In genomic region chrIV:6645867-6646655, ce11 we compare ENCODE assay signal across 1 worm cellular context.
TF ChIP-seq lines count a peak whose summit lies in the region.

Gene hil-7 (plus strand): TSS chrIV:6646312.

TF ChIP-seq in whole organism, L1 larva, 84 proteins besides CTCF, POLR2A, EP300 and RAD21 (continued from another document):
- TF ChIP-seq ces-1 (GFP tag; optimal IDR thresholded peaks at IDR 0.05; lab: Kevin White, UChicago) (no peak), snpc-4 (tag; optimal IDR thresholded peaks at IDR 0.05; lab: Kevin White, UChicago) (peak; percentile 69), F16B12.6 (tag; optimal IDR thresholded peaks at IDR 0.05; lab: Kevin White, UChicago) (no peak), fos-1 (tag; optimal IDR thresholded peaks at IDR 0.05; lab: Kevin White, UChicago) (peak; percentile 1), unc-30 (tag; optimal IDR thresholded peaks at IDR 0.05; lab: Kevin White, UChicago) (no peak), C04F5.9 (tag; optimal IDR thresholded peaks at IDR 0.05; lab: Kevin White, UChicago) (peak; percentile 2), hlh-4 (tag; optimal IDR thresholded peaks at IDR 0.05; lab: Kevin White, UChicago) (no peak), nhr-84 (tag; optimal IDR thresholded peaks at IDR 0.05; lab: Kevin White, UChicago) (no peak), unc-86 (tag; optimal IDR thresholded peaks at IDR 0.05; lab: Kevin White, UChicago) (peak; percentile 90), rnt-1 (tag; optimal IDR thresholded peaks at IDR 0.05; lab: Kevin White, UChicago) (peak; percentile 57), sptf-1 (tag; optimal IDR thresholded peaks at IDR 0.05; lab: Kevin White, UChicago) (no peak), tbx-2 (tag; optimal IDR thresholded peaks at IDR 0.05; lab: Kevin White, UChicago) (peak; percentile 88), lin-14 (GFP tag; optimal IDR thresholded peaks at IDR 0.05; lab: Kevin White, UChicago) (peak; percentile 93), dsc-1 (tag; optimal IDR thresholded peaks at IDR 0.05; lab: Kevin White, UChicago) (peak; percentile 35), zag-1 (tag; optimal IDR thresholded peaks at IDR 0.05; lab: Kevin White, UChicago) (no peak), Y116A8C.19 (tag; optimal IDR thresholded peaks at IDR 0.05; lab: Kevin White, UChicago; ENCODE audit: borderline replicate concordance) (no peak), xbp-1 (tag; optimal IDR thresholded peaks at IDR 0.05; lab: Kevin White, UChicago) (peak; percentile 55), C16A3.4 (tag; optimal IDR thresholded peaks at IDR 0.05; lab: Kevin White, UChicago) (peak; percentile 70), ceh-8 (GFP tag; optimal IDR thresholded peaks at IDR 0.05; lab: Kevin White, UChicago) (no peak), isw-1 (GFP tag; IDR thresholded peaks at IDR 0.05; lab: Robert Waterston, UW) (peak; percentile 67), grh-1 (GFP tag; IDR thresholded peaks at IDR 0.05; lab: Robert Waterston, UW) (peak; percentile 59), hlh-17 (GFP tag; optimal IDR thresholded peaks at IDR 0.05; lab: Kevin White, UChicago; ENCODE audit: borderline replicate concordance) (no peak), elt-3 (tag; optimal IDR thresholded peaks at IDR 0.05; lab: Kevin White, UChicago) (no peak), nhr-71 (tag; optimal IDR thresholded peaks at IDR 0.05; lab: Kevin White, UChicago) (peak; percentile 91), sup-37 (GFP tag; optimal IDR thresholded peaks at IDR 0.05; lab: Kevin White, UChicago) (no peak), ceh-82 (tag; optimal IDR thresholded peaks at IDR 0.05; lab: Kevin White, UChicago) (no peak), aha-1 (tag; optimal IDR thresholded peaks at IDR 0.05; lab: Kevin White, UChicago) (no peak), lsy-2 (tag; optimal IDR thresholded peaks at IDR 0.05; lab: Kevin White, UChicago) (peak; percentile 76 to 88), swsn-7 (tag; optimal IDR thresholded peaks at IDR 0.05; lab: Kevin White, UChicago) (peak; percentile 76), ceh-63 (GFP tag; optimal IDR thresholded peaks at IDR 0.05; lab: Kevin White, UChicago) (no peak), lir-3 (tag; optimal IDR thresholded peaks at IDR 0.05; lab: Kevin White, UChicago; ENCODE audit: poor library complexity) (peak; percentile 78), nhr-47 (tag; optimal IDR thresholded peaks at IDR 0.05; lab: Kevin White, UChicago) (peak; percentile 79), fkh-8 (tag; optimal IDR thresholded peaks at IDR 0.05; lab: Kevin White, UChicago) (peak; percentile 68), ceh-90 (tag; optimal IDR thresholded peaks at IDR 0.05; lab: Kevin White, UChicago) (no peak), mdl-1 (tag; optimal IDR thresholded peaks at IDR 0.05; lab: Kevin White, UChicago) (peak in 1 of 2 experiments; percentile 81), ceh-88 (GFP tag; IDR thresholded peaks at IDR 0.05; lab: Robert Waterston, UW) (no peak), egl-13 (tag; optimal IDR thresholded peaks at IDR 0.05; lab: Kevin White, UChicago) (peak; percentile 44), pqm-1 (tag; optimal IDR thresholded peaks at IDR 0.05; lab: Kevin White, UChicago) (no peak), ets-5 (GFP tag; IDR thresholded peaks at IDR 0.05; lab: Robert Waterston, UW) (no peak), sox-4 (tag; optimal IDR thresholded peaks at IDR 0.05; lab: Kevin White, UChicago) (no peak), unc-98 (GFP tag; IDR thresholded peaks at IDR 0.05; lab: Robert Waterston, UW) (0 out of 2 replicates have a peak, but pooled peaks have one; percentile 35), dpl-1 (GFP tag; optimal IDR thresholded peaks at IDR 0.05; lab: Kevin White, UChicago) (peak; percentile 57 to 64 (median 63)), nhr-19 (GFP tag; conservative IDR thresholded peaks at IDR 0.05; lab: Robert Waterston, UW) (peak; percentile 68), snu-23 (GFP tag; optimal IDR thresholded peaks at IDR 0.05; lab: Kevin White, UChicago) (peak; percentile 77), efl-3 (GFP tag; optimal IDR thresholded peaks at IDR 0.05; lab: Kevin White, UChicago) (no peak), lin-35 (GFP tag; optimal IDR thresholded peaks at IDR 0.05; lab: Kevin White, UChicago) (peak; percentile 68 to 73), blmp-1 (tag; optimal IDR thresholded peaks at IDR 0.05; lab: Kevin White, UChicago) (peak; percentile 83), hpl-2 (GFP tag; optimal IDR thresholded peaks at IDR 0.05; lab: Kevin White, UChicago) (no peak), tlp-1 (tag; optimal IDR thresholded peaks at IDR 0.05; lab: Kevin White, UChicago) (no peak), alr-1 (tag; optimal IDR thresholded peaks at IDR 0.05; lab: Kevin White, UChicago; ENCODE audit: borderline replicate concordance) (no peak), aly-2 (tag; optimal IDR thresholded peaks at IDR 0.05; lab: Kevin White, UChicago) (no peak), mef-2 (tag; optimal IDR thresholded peaks at IDR 0.05; lab: Kevin White, UChicago) (peak; percentile 52), nhr-85 (tag; lab: Kevin White, UChicago) (peak; percentile 94), mep-1 (tag; optimal IDR thresholded peaks at IDR 0.05; lab: Kevin White, UChicago) (peak; percentile 90), nhr-76 (tag; optimal IDR thresholded peaks at IDR 0.05; lab: Kevin White, UChicago) (no peak), efl-1 (optimal IDR thresholded peaks at IDR 0.05; lab: Kevin White, UChicago) (peak; percentile 75 to 78), efl-1 (GFP tag; optimal IDR thresholded peaks at IDR 0.05 in 1 of 2; lab: Kevin White, UChicago) (peak; percentile 57 to 94), nhr-20 (tag; optimal IDR thresholded peaks at IDR 0.05; lab: Kevin White, UChicago) (peak; percentile 81), lin-15B (tag; optimal IDR thresholded peaks at IDR 0.05; lab: Kevin White, UChicago) (no peak), ztf-11 (tag; optimal IDR thresholded peaks at IDR 0.05; lab: Kevin White, UChicago) (peak in 1 of 2 experiments; percentile 75), vab-15 (tag; optimal IDR thresholded peaks at IDR 0.05; lab: Kevin White, UChicago) (peak; percentile 40), fkh-4 (tag; optimal IDR thresholded peaks at IDR 0.05; lab: Kevin White, UChicago; ENCODE audit: borderline replicate concordance) (no peak), C34B4.2 (tag; optimal IDR thresholded peaks at IDR 0.05; lab: Kevin White, UChicago) (no peak), pax-3 (tag; optimal IDR thresholded peaks at IDR 0.05; lab: Kevin White, UChicago) (peak; percentile 28), nhr-12 (tag; optimal IDR thresholded peaks at IDR 0.05; lab: Kevin White, UChicago) (no peak), egl-27 (tag; optimal IDR thresholded peaks at IDR 0.05; lab: Kevin White, UChicago) (no peak), irx-1 (tag; optimal IDR thresholded peaks at IDR 0.05; lab: Kevin White, UChicago) (peak; percentile 50)
